Fruit fly (Drosophila melanogaster): ENCODE measurements around the gene CG31538.

The CG31538 gene

DNA sequence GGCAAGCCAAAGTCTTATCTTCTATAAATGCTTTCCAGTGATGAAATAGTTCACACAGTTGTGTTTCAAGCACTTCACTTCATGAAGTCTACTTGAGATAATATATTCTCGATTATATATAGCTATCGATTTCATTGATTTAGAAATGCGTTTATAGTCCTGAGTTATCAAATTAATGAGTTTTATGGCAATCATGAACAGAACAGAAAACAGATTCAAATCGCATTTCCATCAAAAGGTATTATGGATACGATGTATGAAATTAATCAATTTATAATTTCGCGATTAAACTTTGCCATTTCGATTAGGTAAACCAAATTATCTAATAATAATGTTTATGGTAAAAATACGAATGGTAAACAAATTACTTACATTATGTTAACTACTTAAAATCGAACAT is 17.5 kb upstream of the CG31538 start:
- TF ChIP-seq D1 (tag; optimal IDR thresholded peaks at IDR 0.05) (no peak), fd96Ca (GFP tag; IDR thresholded peaks at IDR 0.05) (no peak), CG4496 (GFP tag; IDR thresholded peaks at IDR 0.05) (no peak), CG14655 (GFP tag; optimal IDR thresholded peaks at IDR 0.05) (no peak)

DNA sequence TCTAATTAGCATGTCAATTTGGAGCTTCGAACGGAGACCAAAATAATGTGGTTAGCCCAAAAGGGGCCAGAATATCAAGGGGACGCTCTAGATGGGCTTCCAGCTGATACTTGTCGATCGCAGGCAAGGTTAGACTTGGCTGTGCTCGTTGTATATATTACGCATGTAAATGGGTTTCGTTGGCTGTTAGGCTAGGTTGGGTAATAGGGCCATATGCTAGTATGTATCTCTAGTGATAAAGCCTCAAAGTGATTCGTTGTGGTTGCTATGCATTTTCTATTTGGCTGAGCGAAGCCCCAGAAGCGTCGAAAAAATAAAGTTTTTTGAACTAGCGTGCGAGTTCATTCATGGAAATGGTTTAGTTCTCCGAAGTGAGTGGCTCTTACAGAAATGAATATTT is 13.1 kb upstream of the CG31538 start:
- TF ChIP-seq CG14655 (GFP tag; optimal IDR thresholded peaks at IDR 0.05), result no peak
- TF ChIP-seq Pif1A (GFP tag; optimal IDR thresholded peaks at IDR 0.05), result no peak
- TF ChIP-seq Pif1B (GFP tag; optimal IDR thresholded peaks at IDR 0.05), result no peak
- no peak for TF ChIP-seq CG17806 (tag; optimal IDR thresholded peaks at IDR 0.05)
- no peak for TF ChIP-seq CG8301 (tag; optimal IDR thresholded peaks at IDR 0.05)
- no peak for TF ChIP-seq CG32121 (GFP tag; IDR thresholded peaks at IDR 0.05)
- no peak for TF ChIP-seq Ets98B (GFP tag; IDR thresholded peaks at IDR 0.05)
- TF ChIP-seq EcR (GFP tag; optimal IDR thresholded peaks at IDR 0.05), result no peak
- no peak for TF ChIP-seq CG10348 (GFP tag; IDR thresholded peaks at IDR 0.05)
- no peak for TF ChIP-seq CG12605 (GFP tag; IDR thresholded peaks at IDR 0.05)
- no peak for TF ChIP-seq CG15710 (tag; optimal IDR thresholded peaks at IDR 0.05)
- no peak for TF ChIP-seq CG9948 (tag; optimal IDR thresholded peaks at IDR 0.05)
- no peak for TF ChIP-seq CG4496 (GFP tag; IDR thresholded peaks at IDR 0.05)
- TF ChIP-seq CG13204 (GFP tag; optimal IDR thresholded peaks at IDR 0.05), result no peak
- TF ChIP-seq Snoo (tag; optimal IDR thresholded peaks at IDR 0.05), result no peak
- TF ChIP-seq CG34367 (tag; optimal IDR thresholded peaks at IDR 0.05), result no peak
- no peak for TF ChIP-seq gl (tag; optimal IDR thresholded peaks at IDR 0.05)
- no peak for TF ChIP-seq D1 (tag; optimal IDR thresholded peaks at IDR 0.05)

DNA sequence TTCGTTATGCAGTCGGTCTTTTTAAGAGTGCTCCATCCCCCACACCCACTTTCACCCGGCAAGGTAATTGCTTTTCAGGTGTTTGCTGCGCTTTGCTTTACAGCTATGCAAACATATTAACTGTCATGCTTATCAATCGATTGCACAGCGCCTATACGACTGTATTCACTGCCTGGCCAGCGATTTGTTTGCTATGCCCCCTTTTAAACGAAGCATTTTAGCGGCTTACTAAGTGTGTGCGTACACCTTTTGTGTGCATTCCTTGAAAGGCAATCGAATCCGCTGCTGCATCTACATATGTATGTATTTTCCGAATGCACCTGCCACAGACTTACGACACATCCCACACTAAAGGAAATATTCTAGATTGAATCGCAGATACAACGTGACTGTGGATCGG is 10.3 kb upstream of the CG31538 start:
- TF ChIP-seq CG14655 (GFP tag; optimal IDR thresholded peaks at IDR 0.05) (no peak), CG32121 (GFP tag; IDR thresholded peaks at IDR 0.05) (no peak), Ets98B (GFP tag; IDR thresholded peaks at IDR 0.05) (no peak), CG9948 (tag; optimal IDR thresholded peaks at IDR 0.05) (no peak), CG12605 (GFP tag; IDR thresholded peaks at IDR 0.05) (no peak), fd96Ca (GFP tag; IDR thresholded peaks at IDR 0.05) (no peak), CG4496 (GFP tag; IDR thresholded peaks at IDR 0.05) (no peak), Pif1B (GFP tag; optimal IDR thresholded peaks at IDR 0.05) (no peak), CG17806 (tag; optimal IDR thresholded peaks at IDR 0.05) (no peak), rn (GFP tag; IDR thresholded peaks at IDR 0.05) (no peak), EcR (GFP tag; optimal IDR thresholded peaks at IDR 0.05) (no peak), Snoo (tag; optimal IDR thresholded peaks at IDR 0.05) (no peak), D1 (tag; optimal IDR thresholded peaks at IDR 0.05) (no peak), CG8159 (tag; optimal IDR thresholded peaks at IDR 0.05) (no peak), Pif1A (GFP tag; optimal IDR thresholded peaks at IDR 0.05) (no peak), CG15710 (tag; optimal IDR thresholded peaks at IDR 0.05) (no peak), gl (tag; optimal IDR thresholded peaks at IDR 0.05) (no peak), CG34367 (tag; optimal IDR thresholded peaks at IDR 0.05) (no peak), CG8301 (tag; optimal IDR thresholded peaks at IDR 0.05) (no peak)

DNA sequence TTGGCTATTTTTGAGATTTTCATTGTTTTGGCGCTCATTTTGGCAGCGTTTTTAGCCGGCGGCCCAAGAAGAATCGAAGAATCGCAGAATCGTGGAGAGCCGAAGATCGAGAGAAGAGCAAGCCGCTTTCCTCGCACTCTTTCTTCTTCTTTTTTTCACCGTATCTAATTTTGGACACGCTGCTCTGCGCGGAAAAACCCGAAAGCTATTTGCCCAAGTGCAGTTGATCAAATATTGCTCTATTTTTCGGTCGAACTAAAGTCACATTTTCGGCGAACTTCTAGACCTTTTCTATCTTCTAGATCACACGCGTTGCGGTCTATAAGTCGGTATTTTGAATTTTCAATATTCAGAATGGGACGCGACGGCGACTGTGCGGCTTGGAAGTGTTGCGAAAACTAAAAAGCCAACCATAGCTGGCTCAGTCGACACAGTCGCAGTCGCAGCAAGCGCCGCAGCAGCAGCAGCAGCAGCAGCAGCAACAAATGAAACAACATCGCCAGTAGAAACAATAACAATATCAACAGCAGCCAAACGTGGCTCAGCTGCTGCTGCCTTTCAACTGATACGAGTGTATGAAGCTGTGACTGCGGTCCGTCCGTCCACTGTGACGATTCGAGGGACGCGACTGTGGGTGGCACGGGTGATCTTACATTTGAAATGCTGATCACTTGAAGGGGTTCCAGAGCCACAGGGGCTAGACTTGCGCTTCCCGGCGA is 9.4 kb upstream of the CG31538 start:
- TF ChIP-seq EcR (GFP tag; optimal IDR thresholded peaks at IDR 0.05) (no peak), Ets98B (GFP tag; IDR thresholded peaks at IDR 0.05) (peak; percentile 31; the same call in 1 of the 2 replicates), CG8159 (tag; optimal IDR thresholded peaks at IDR 0.05) (no peak), CG32121 (GFP tag; IDR thresholded peaks at IDR 0.05) (0 out of 2 replicates have a peak, but pooled peaks have one; percentile 23), CG17806 (tag; optimal IDR thresholded peaks at IDR 0.05) (no peak), CG8301 (tag; optimal IDR thresholded peaks at IDR 0.05) (no peak), fd96Ca (GFP tag; IDR thresholded peaks at IDR 0.05) (peak; percentile 54; the same call in 2 of the 3 replicates)

DNA sequence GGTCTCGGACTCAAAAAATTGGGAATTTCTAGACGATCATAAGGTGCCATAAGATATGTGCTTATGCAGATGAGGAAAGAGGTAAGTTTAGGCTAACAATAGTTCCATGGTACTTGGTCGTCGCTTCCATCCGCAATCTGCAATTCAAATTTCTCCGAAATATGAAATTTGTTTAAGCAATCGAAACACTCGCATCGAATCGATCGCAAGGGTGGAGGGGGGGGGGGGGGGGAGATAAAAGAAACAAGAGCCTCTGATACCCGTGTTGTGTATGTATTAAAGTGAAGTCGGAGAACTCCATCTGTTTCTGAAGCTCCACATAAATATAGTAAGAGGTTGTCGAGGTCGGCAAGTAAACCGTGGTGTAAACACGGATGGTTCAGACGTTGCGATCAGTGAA is 8.3 kb upstream of the CG31538 start:
- no peak for TF ChIP-seq CG34367 (tag; optimal IDR thresholded peaks at IDR 0.05)
- no peak for TF ChIP-seq CG8159 (tag; optimal IDR thresholded peaks at IDR 0.05)
- no peak for TF ChIP-seq Ets98B (GFP tag; IDR thresholded peaks at IDR 0.05)
- TF ChIP-seq Pif1A (GFP tag; optimal IDR thresholded peaks at IDR 0.05), result no peak
- no peak for TF ChIP-seq EcR (GFP tag; optimal IDR thresholded peaks at IDR 0.05)
- TF ChIP-seq Pif1B (GFP tag; optimal IDR thresholded peaks at IDR 0.05), result no peak
- TF ChIP-seq fd96Ca (GFP tag; IDR thresholded peaks at IDR 0.05), result no peak
- no peak for TF ChIP-seq D1 (tag; optimal IDR thresholded peaks at IDR 0.05)
- TF ChIP-seq CG32121 (GFP tag; IDR thresholded peaks at IDR 0.05), result no peak
- TF ChIP-seq rn (GFP tag; IDR thresholded peaks at IDR 0.05), result no peak
- TF ChIP-seq CG14655 (GFP tag; optimal IDR thresholded peaks at IDR 0.05), result no peak
- no peak for TF ChIP-seq CG12605 (GFP tag; IDR thresholded peaks at IDR 0.05)
- TF ChIP-seq CG9948 (tag; optimal IDR thresholded peaks at IDR 0.05), result no peak
- no peak for TF ChIP-seq CG10348 (GFP tag; IDR thresholded peaks at IDR 0.05)
- TF ChIP-seq CG8301 (tag; optimal IDR thresholded peaks at IDR 0.05), result no peak

DNA sequence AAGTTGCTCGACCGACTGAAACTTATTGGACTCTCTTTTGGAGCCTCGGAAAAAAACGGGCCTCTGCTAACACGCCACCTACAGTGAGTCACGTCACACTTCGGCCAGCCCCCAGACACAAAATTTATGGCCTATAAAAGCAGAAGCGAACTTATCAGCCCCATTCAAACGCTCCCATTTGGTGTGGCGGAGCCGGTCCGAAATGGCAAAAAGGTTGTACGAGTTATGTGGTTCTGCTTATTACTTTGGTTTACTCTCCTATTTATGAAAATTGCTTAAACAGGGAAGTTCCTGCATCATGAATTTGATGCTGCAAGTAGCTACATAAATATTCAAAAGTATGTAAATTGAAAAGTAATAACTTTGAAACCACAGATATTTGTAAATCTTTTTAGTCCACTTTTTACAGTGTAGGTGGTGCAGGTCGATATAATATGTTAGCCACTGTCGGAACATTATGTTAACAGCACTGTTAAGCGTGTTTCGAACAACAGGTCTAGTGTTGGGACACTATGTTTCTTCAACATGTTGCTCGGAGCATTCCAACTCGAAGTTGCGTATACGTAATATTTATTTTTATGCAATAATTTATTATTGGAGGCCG is 5.8 kb upstream of the CG31538 start:
- peak; percentile 83 for TF ChIP-seq Snoo (tag; optimal IDR thresholded peaks at IDR 0.05)
- TF ChIP-seq CG15710 (tag; optimal IDR thresholded peaks at IDR 0.05), result peak; percentile 80
- TF ChIP-seq CG13204 (GFP tag; optimal IDR thresholded peaks at IDR 0.05), result no peak
- no peak for TF ChIP-seq EcR (GFP tag; optimal IDR thresholded peaks at IDR 0.05)
- TF ChIP-seq Pif1B (GFP tag; optimal IDR thresholded peaks at IDR 0.05), result peak; percentile 83
- TF ChIP-seq CG9948 (tag; optimal IDR thresholded peaks at IDR 0.05), result peak; percentile 88
- TF ChIP-seq CG34367 (tag; optimal IDR thresholded peaks at IDR 0.05), result peak; percentile 76
- peak; percentile 66 for TF ChIP-seq CG12605 (GFP tag; IDR thresholded peaks at IDR 0.05)
- TF ChIP-seq Ets98B (GFP tag; IDR thresholded peaks at IDR 0.05), result peak; percentile 70; the same call in 1 of the 2 replicates
- peak; percentile 95 for TF ChIP-seq CG14655 (GFP tag; optimal IDR thresholded peaks at IDR 0.05)
- TF ChIP-seq CG8159 (tag; optimal IDR thresholded peaks at IDR 0.05), result peak; percentile 85
- peak; percentile 92 for TF ChIP-seq fd96Ca (GFP tag; IDR thresholded peaks at IDR 0.05)
- TF ChIP-seq Pif1A (GFP tag; optimal IDR thresholded peaks at IDR 0.05), result peak; percentile 83
- TF ChIP-seq CG17806 (tag; optimal IDR thresholded peaks at IDR 0.05), result peak; percentile 84
- TF ChIP-seq CG4496 (GFP tag; IDR thresholded peaks at IDR 0.05), result peak; percentile 86
- peak; percentile 94 for TF ChIP-seq CG8301 (tag; optimal IDR thresholded peaks at IDR 0.05)
- peak; percentile 62 for TF ChIP-seq D1 (tag; optimal IDR thresholded peaks at IDR 0.05)
- peak; percentile 83 for TF ChIP-seq CG32121 (GFP tag; IDR thresholded peaks at IDR 0.05)
- TF ChIP-seq CG10348 (GFP tag; IDR thresholded peaks at IDR 0.05), result 0 out of 2 replicates have a peak, but pooled peaks have one; percentile 56
- peak; percentile 60 for TF ChIP-seq gl (tag; optimal IDR thresholded peaks at IDR 0.05)
- TF ChIP-seq rn (GFP tag; IDR thresholded peaks at IDR 0.05), result peak; percentile 74

All from whole organism, pupa.